Worm (Caenorhabditis elegans) whole organism, L4 larva: ENCODE results near the gene C14C6.6.

ENCODE experiments used
- Y5F2A.4 ChIP-seq: fragments of 200-800 bp; sonication (Bioruptor generic); optimal IDR thresholded peaks from 2 replicates; lab custom pipeline; 2018; ENCODE audit warnings: mild to moderate bottlenecking, missing genetic modification characterization, missing compliant biosample characterization
- aly-2 ChIP-seq: sonication (generic microtip); optimal IDR thresholded peaks from 2 replicates; lab custom pipeline; 2018; ENCODE audit warnings: missing biosample characterization, missing genetic modification characterization
- ceh-28 ChIP-seq: fragments of 150-350 bp; optimal IDR thresholded peaks from 2 replicates; lab custom pipeline; 2014; ENCODE audit warnings: missing biosample characterization, missing genetic modification reagents, missing genetic modification characterization
- fkh-10 ChIP-seq: fragments of 150-350 bp; optimal IDR thresholded peaks from 2 replicates; lab custom pipeline; 2014; ENCODE audit warnings: missing biosample characterization, missing genetic modification reagents, missing genetic modification characterization
- hlh-11 ChIP-seq: fragments of 200-800 bp; sonication (Bioruptor generic); optimal IDR thresholded peaks from 2 replicates; lab custom pipeline; 2018; ENCODE audit warnings: mild to moderate bottlenecking, missing genetic modification characterization, missing compliant biosample characterization
- lin-13 ChIP-seq: fragments of 150-350 bp; optimal IDR thresholded peaks from 2 replicates; lab custom pipeline; 2014; ENCODE audit warnings: missing biosample characterization, missing genetic modification reagents, missing genetic modification characterization
- lin-15B ChIP-seq: fragments of 150-350 bp; sonication (generic microtip); optimal IDR thresholded peaks from 3 replicates; lab custom pipeline; 2014; ENCODE audit warnings: missing biosample characterization, missing genetic modification characterization
- lin-39 ChIP-seq: fragments of 150-350 bp; optimal IDR thresholded peaks from 2 replicates; lab custom pipeline; 2014; ENCODE audit warnings: missing biosample characterization, missing genetic modification reagents, missing genetic modification characterization
- nhr-11 ChIP-seq: fragments of 150-350 bp; optimal IDR thresholded peaks from 2 replicates; lab custom pipeline; 2014; ENCODE audit warnings: missing biosample characterization, missing genetic modification characterization
- nhr-28 ChIP-seq: fragments of 150-350 bp; optimal IDR thresholded peaks from 2 replicates; lab custom pipeline; 2014; ENCODE audit warnings: missing biosample characterization, missing genetic modification characterization
- nhr-6 ChIP-seq: fragments of 150-350 bp; optimal IDR thresholded peaks from 2 replicates; lab custom pipeline; 2014; ENCODE audit warnings: missing biosample characterization, missing genetic modification characterization
- php-3 ChIP-seq: fragments of 200-800 bp; sonication (Bioruptor generic); IDR thresholded peaks from 2 replicates; pipeline ENCODE4 v1.3.6; 2022; ENCODE audit warnings: missing genetic modification reagents, missing genetic modification characterization, missing compliant biosample characterization
- snpc-4 ChIP-seq: fragments of 150-350 bp; optimal IDR thresholded peaks from 2 replicates; lab custom pipeline; 2014; ENCODE audit warnings: missing biosample characterization, missing genetic modification characterization

- TF ChIP-seq nhr-11 (tag; lab: Kevin White, UChicago) (no peak), nhr-28 (tag; lab: Kevin White, UChicago) (no peak), ceh-28 (tag; lab: Kevin White, UChicago) (no peak), aly-2 (no peak), php-3 (GFP tag; lab: Robert Waterston, UW) (no peak), snpc-4 (no peak), fkh-10 (GFP tag; lab: Kevin White, UChicago) (no peak), Y5F2A.4 (GFP tag; lab: Kevin White, UChicago) (no peak), hlh-11 (no peak), lin-39 (no peak), lin-15B (tag; lab: Kevin White, UChicago) (no peak), nhr-6 (tag; lab: Kevin White, UChicago) (no peak), lin-13 (GFP tag; lab: Kevin White, UChicago) (no peak)
These were observed 44.2 kb downstream of the C14C6.6 start, which contains the start of gene srlf-35 for ce11 chrV:503728-504127.
